Fruit fly (Drosophila melanogaster) whole organism, pupa: ENCODE results near the gene Ogg1.

ENCODE experiments used
- CG12605 ChIP-seq: fragments of 200-800 bp; sonication (Bioruptor generic); IDR thresholded peaks from 2 replicates; pipeline ENCODE4 v1.3.6; 2022; ENCODE audit warnings: missing biosample characterization, missing genetic modification characterization
- CG14655 ChIP-seq: fragments of 200-800 bp; sonication (Bioruptor generic); optimal IDR thresholded peaks from 3 replicates; lab custom pipeline; 2017; ENCODE audit warnings: mild to moderate bottlenecking, missing biosample characterization, missing genetic modification reagents, missing genetic modification characterization
- CG17806 ChIP-seq: fragments of 200-800 bp; sonication (Bioruptor generic); optimal IDR thresholded peaks from 2 replicates; lab custom pipeline; 2018; ENCODE audit warnings: missing biosample characterization, mild to moderate bottlenecking, missing genetic modification characterization, moderate library complexity
- CG34367 ChIP-seq: fragments of 200-800 bp; sonication (Bioruptor generic); optimal IDR thresholded peaks from 2 replicates; lab custom pipeline; 2018; ENCODE audit warnings: missing biosample characterization, mild to moderate bottlenecking, missing genetic modification characterization
- CG4496 ChIP-seq: fragments of 200-800 bp; sonication (Bioruptor generic); IDR thresholded peaks from 3 replicates; pipeline ENCODE4 v1.3.6; 2022; ENCODE audit warnings: missing biosample characterization, missing genetic modification characterization
- CG8159 ChIP-seq: fragments of 200-800 bp; sonication (Bioruptor generic); optimal IDR thresholded peaks from 3 replicates; lab custom pipeline; 2018; ENCODE audit warnings: missing biosample characterization, mild to moderate bottlenecking, missing genetic modification characterization, moderate library complexity
- CG9948 ChIP-seq: fragments of 200-800 bp; sonication (Bioruptor generic); optimal IDR thresholded peaks from 2 replicates; lab custom pipeline; 2018; ENCODE audit warnings: missing biosample characterization, mild to moderate bottlenecking, missing genetic modification characterization, moderate library complexity
- Ets98B ChIP-seq: fragments of 200-800 bp; sonication (Bioruptor generic); IDR thresholded peaks from 2 replicates; pipeline ENCODE4 v1.3.6; 2022; ENCODE audit warnings: missing biosample characterization, missing genetic modification characterization
- Snoo ChIP-seq: fragments of 200-800 bp; sonication (Bioruptor generic); optimal IDR thresholded peaks from 3 replicates; lab custom pipeline; 2017; ENCODE audit warnings: missing biosample characterization, mild to moderate bottlenecking, missing genetic modification characterization, inconsistent platforms
- gl ChIP-seq: fragments of 200-800 bp; sonication (Bioruptor generic); optimal IDR thresholded peaks from 2 replicates; lab custom pipeline; 2018; ENCODE audit warnings: missing biosample characterization, mild to moderate bottlenecking, missing genetic modification characterization
- rn ChIP-seq: fragments of 200-800 bp; sonication (Bioruptor generic); IDR thresholded peaks from 2 replicates; pipeline ENCODE4 v1.3.6; 2022; ENCODE audit warnings: missing biosample characterization, missing genetic modification characterization

- TF ChIP-seq CG34367 (tag; lab: Kevin White, UChicago) (no peak), CG8159 (no peak), CG12605 (no peak), gl (no peak), CG17806 (tag; lab: Kevin White, UChicago) (no peak), rn (GFP tag; lab: Robert Waterston, UW) (no peak), CG14655 (no peak), Snoo (no peak), CG4496 (no peak), CG9948 (no peak), Ets98B (GFP tag; lab: Robert Waterston, UW) (no peak)
Observed at dm6 chrX:8663795-8664194, 26.3 kb upstream of the Ogg1 start.
